Worm (Caenorhabditis elegans) whole organism, L1 larva: ENCODE data around the gene F38B6.3.

ENCODE experiments used
- ama-1 ChIP-seq: fragments of 150-350 bp; optimal IDR thresholded peaks from 2 replicates; lab custom pipeline; 2014
- elt-3 ChIP-seq, 6 experiments: fragments of 150-350 bp in 1 of 6; sonication (generic microtip); optimal IDR thresholded peaks; 2 replicates each; lab custom pipeline; 2017 to 2018; ENCODE audit warnings: missing biosample characterization in 6 of 6, missing genetic modification characterization in 6 of 6, inconsistent platforms in 1 of 6
- fos-1 ChIP-seq: fragments of 150-350 bp; optimal IDR thresholded peaks from 2 replicates; lab custom pipeline; 2014; ENCODE audit warnings: missing biosample characterization, missing genetic modification characterization
- nhr-19 ChIP-seq: fragments of 200-800 bp; sonication (Bioruptor generic); conservative IDR thresholded peaks from 2 replicates; pipeline ENCODE4 v1.3.6; 2022; ENCODE audit warnings: missing genetic modification characterization, missing compliant biosample characterization
- nhr-20 ChIP-seq: sonication (generic microtip); optimal IDR thresholded peaks from 2 replicates; lab custom pipeline; 2016; ENCODE audit warnings: mild to moderate bottlenecking, missing genetic modification characterization, missing compliant biosample characterization
- rnt-1 ChIP-seq: sonication (generic microtip); optimal IDR thresholded peaks from 2 replicates; lab custom pipeline; 2016; ENCODE audit warnings: mild to moderate bottlenecking, missing genetic modification characterization, moderate library complexity, missing compliant biosample characterization
- unc-130 ChIP-seq: fragments of 150-350 bp; optimal IDR thresholded peaks from 2 replicates; lab custom pipeline; 2017; ENCODE audit warnings: missing biosample characterization, missing genetic modification characterization, inconsistent platforms
- vab-15 ChIP-seq: sonication (generic microtip); optimal IDR thresholded peaks from 2 replicates; lab custom pipeline; 2017; ENCODE audit warnings: missing genotype, mild to moderate bottlenecking, missing genetic modification characterization, missing compliant biosample characterization

ce11 chrX:6691653-6692052 is 1.8 kb upstream of the F38B6.3 start:
- TF ChIP-seq nhr-20 (tag; lab: Kevin White, UChicago) (no peak), ama-1 (lab: Kevin White, UChicago) (no peak), nhr-19 (no peak), unc-130 (tag; lab: Kevin White, UChicago) (no peak), elt-3 (tag; optimal IDR thresholded peaks at IDR 0.05; lab: Kevin White, UChicago) (no peak), vab-15 (tag; lab: Kevin White, UChicago) (no peak), rnt-1 (tag; lab: Kevin White, UChicago) (no peak), fos-1 (tag; lab: Kevin White, UChicago) (no peak)
